Worm (Caenorhabditis elegans) whole organism, L1 larva: ENCODE data around the gene C09G9.3.
A peak's percentile ranks its signal among the peaks of the same experiment; 100 is the strongest.

ENCODE experiments used
- C16A3.4 ChIP-seq: fragments of 150-350 bp; optimal IDR thresholded peaks from 2 replicates; lab custom pipeline; 2014; ENCODE audit warnings: missing biosample characterization, missing genetic modification characterization
- C34B4.2 ChIP-seq: sonication (generic microtip); optimal IDR thresholded peaks from 2 replicates; lab custom pipeline; 2017; ENCODE audit warnings: mild to moderate bottlenecking, missing genetic modification characterization, missing compliant biosample characterization
- F16B12.6 ChIP-seq: fragments of 150-350 bp; optimal IDR thresholded peaks from 2 replicates; lab custom pipeline; 2014; ENCODE audit warnings: missing biosample characterization, missing genetic modification characterization
- Y116A8C.19 ChIP-seq: sonication (generic microtip); optimal IDR thresholded peaks from 2 replicates; lab custom pipeline; 2016; ENCODE audit warnings: missing compliant biosample characterization, missing genetic modification characterization, borderline replicate concordance
- aha-1 ChIP-seq: fragments of 150-350 bp; optimal IDR thresholded peaks from 2 replicates; lab custom pipeline; 2014; ENCODE audit warnings: missing biosample characterization, missing genetic modification characterization
- aly-2 ChIP-seq: fragments of 150-350 bp; optimal IDR thresholded peaks from 2 replicates; lab custom pipeline; 2014; ENCODE audit warnings: missing biosample characterization, missing genetic modification characterization
- ama-1 ChIP-seq: fragments of 150-350 bp; optimal IDR thresholded peaks from 2 replicates; lab custom pipeline; 2014
- blmp-1 ChIP-seq: fragments of 150-350 bp; optimal IDR thresholded peaks from 2 replicates; lab custom pipeline; 2014; ENCODE audit warnings: missing biosample characterization, missing genetic modification characterization
- ceh-8 ChIP-seq: fragments of 200-800 bp; sonication (Bioruptor generic); optimal IDR thresholded peaks from 2 replicates; lab custom pipeline; 2018; ENCODE audit warnings: mild to moderate bottlenecking, missing genetic modification characterization, moderate library complexity, missing compliant biosample characterization
- ceh-82 ChIP-seq, 3 experiments: fragments of 150-350 bp in 1 of 3; sonication (generic microtip) in 2 of 3; optimal IDR thresholded peaks; 2 replicates each; lab custom pipeline; 2014 to 2017; ENCODE audit warnings: missing biosample characterization in 3 of 3, missing genetic modification characterization in 3 of 3
- ceh-88 ChIP-seq: fragments of 200-800 bp; sonication (Bioruptor generic); IDR thresholded peaks from 2 replicates; pipeline ENCODE4 v1.3.6; 2022; ENCODE audit warnings: missing genetic modification characterization, missing compliant biosample characterization
- ceh-90 ChIP-seq: sonication (generic microtip); optimal IDR thresholded peaks from 2 replicates; lab custom pipeline; 2016; ENCODE audit warnings: missing genetic modification characterization, missing compliant biosample characterization
- ces-1 ChIP-seq: fragments of 150-350 bp; optimal IDR thresholded peaks from 2 replicates; lab custom pipeline; 2014; ENCODE audit warnings: missing biosample characterization, missing genetic modification reagents, missing genetic modification characterization
- dpl-1 ChIP-seq, 3 experiments: fragments of 150-350 bp in 2 of 3; sonication (generic microtip) in 1 of 3; optimal IDR thresholded peaks; 2 replicates each; lab custom pipeline; 2014 to 2017; ENCODE audit warnings: missing biosample characterization in 3 of 3, missing genetic modification characterization in 3 of 3, missing genetic modification reagents in 3 of 3
- efl-1 ChIP-seq, 4 experiments: fragments of 150-350 bp; optimal IDR thresholded peaks in 3 of 4; peaks in 1 of 4; 1 replicate in 1 of 4; 2 replicates in 3 of 4; lab custom pipeline; 2014; ENCODE audit warnings: missing biosample characterization in 2 of 4, missing genetic modification characterization in 2 of 4, missing genetic modification reagents in 2 of 4
- efl-3 ChIP-seq: fragments of 200-800 bp; sonication (Bioruptor generic); optimal IDR thresholded peaks from 2 replicates; lab custom pipeline; 2018; ENCODE audit warnings: mild to moderate bottlenecking, missing genetic modification characterization, missing compliant biosample characterization
- egl-13 ChIP-seq: sonication (generic microtip); optimal IDR thresholded peaks from 2 replicates; lab custom pipeline; 2016; ENCODE audit warnings: missing genotype, missing genetic modification reagents, missing genetic modification characterization, missing compliant biosample characterization
- elt-2 ChIP-seq: sonication (generic microtip); optimal IDR thresholded peaks from 2 replicates; lab custom pipeline; 2016; ENCODE audit warnings: missing genetic modification characterization, mild to moderate bottlenecking, inconsistent platforms, missing compliant biosample characterization, missing genetic modification reagents
- ets-5 ChIP-seq: fragments of 200-800 bp; sonication (Bioruptor generic); IDR thresholded peaks from 2 replicates; pipeline ENCODE4 v1.3.6; 2022; ENCODE audit warnings: missing genetic modification characterization, missing compliant biosample characterization
- fkh-4 ChIP-seq: sonication (generic microtip); optimal IDR thresholded peaks from 2 replicates; lab custom pipeline; 2016; ENCODE audit warnings: missing compliant biosample characterization, missing genetic modification characterization, borderline replicate concordance
- fkh-8 ChIP-seq: sonication (generic microtip); optimal IDR thresholded peaks from 2 replicates; lab custom pipeline; 2016; ENCODE audit warnings: mild to moderate bottlenecking, missing genetic modification characterization, missing compliant biosample characterization
- grh-1 ChIP-seq: fragments of 200-800 bp; sonication (Bioruptor generic); IDR thresholded peaks from 2 replicates; pipeline ENCODE4 v1.3.6; 2022; ENCODE audit warnings: missing genetic modification reagents, missing genetic modification characterization, missing compliant biosample characterization
- hlh-17 ChIP-seq: fragments of 200-800 bp; sonication (Bioruptor generic); optimal IDR thresholded peaks from 2 replicates; lab custom pipeline; 2018; ENCODE audit warnings: missing genetic modification characterization, mild to moderate bottlenecking, missing compliant biosample characterization, moderate library complexity, borderline replicate concordance
- hlh-4 ChIP-seq: sonication (generic microtip); optimal IDR thresholded peaks from 2 replicates; lab custom pipeline; 2016; ENCODE audit warnings: mild to moderate bottlenecking, missing genetic modification characterization, missing compliant biosample characterization
- hpl-2 ChIP-seq: fragments of 150-350 bp; optimal IDR thresholded peaks from 2 replicates; lab custom pipeline; 2014; ENCODE audit warnings: missing biosample characterization, missing genetic modification reagents, missing genetic modification characterization
- jun-1 ChIP-seq: fragments of 150-350 bp; optimal IDR thresholded peaks from 2 replicates; lab custom pipeline; 2014; ENCODE audit warnings: missing biosample characterization, missing genetic modification reagents, missing genetic modification characterization
- lin-13 ChIP-seq: fragments of 150-350 bp; optimal IDR thresholded peaks from 2 replicates; lab custom pipeline; 2014; ENCODE audit warnings: missing biosample characterization, missing genetic modification reagents, missing genetic modification characterization
- lin-14 ChIP-seq: fragments of 200-800 bp; sonication (Bioruptor generic); optimal IDR thresholded peaks from 2 replicates; lab custom pipeline; 2018; ENCODE audit warnings: mild to moderate bottlenecking, missing genetic modification characterization, moderate library complexity, missing compliant biosample characterization
- lin-35 ChIP-seq, 2 experiments: fragments of 150-350 bp; optimal IDR thresholded peaks; 2 replicates each; lab custom pipeline; 2014; ENCODE audit warnings: missing biosample characterization in 2 of 2, missing genetic modification characterization in 2 of 2, missing genetic modification reagents in 2 of 2
- lin-39 ChIP-seq: fragments of 150-350 bp; optimal IDR thresholded peaks from 2 replicates; lab custom pipeline; 2014; ENCODE audit warnings: missing biosample characterization, missing genetic modification reagents, missing genetic modification characterization
- lir-3 ChIP-seq: sonication (generic microtip); optimal IDR thresholded peaks from 2 replicates; lab custom pipeline; 2016; ENCODE audit warnings: mild to moderate bottlenecking, missing genetic modification characterization, moderate library complexity, missing compliant biosample characterization; ENCODE audit not compliant: poor library complexity
- lsy-2 ChIP-seq, 2 experiments: fragments of 150-350 bp; optimal IDR thresholded peaks; 2 replicates each; lab custom pipeline; 2014; ENCODE audit warnings: missing biosample characterization in 2 of 2, missing genetic modification characterization in 2 of 2
- mab-9 ChIP-seq: fragments of 200-800 bp; sonication (Bioruptor generic); IDR thresholded peaks from 2 replicates; pipeline ENCODE4 v1.3.6; 2022; ENCODE audit warnings: missing genetic modification reagents, missing genetic modification characterization, missing compliant biosample characterization
- nhr-12 ChIP-seq: sonication (generic microtip); optimal IDR thresholded peaks from 2 replicates; lab custom pipeline; 2017; ENCODE audit warnings: missing biosample characterization, missing genetic modification characterization
- nhr-237 ChIP-seq: fragments of 150-350 bp; optimal IDR thresholded peaks from 2 replicates; lab custom pipeline; 2014; ENCODE audit warnings: missing biosample characterization, missing genetic modification characterization
- nhr-28 ChIP-seq: fragments of 150-350 bp; optimal IDR thresholded peaks from 2 replicates; lab custom pipeline; 2014; ENCODE audit warnings: missing biosample characterization, missing genetic modification characterization
- nhr-76 ChIP-seq: sonication (generic microtip); optimal IDR thresholded peaks from 2 replicates; lab custom pipeline; 2017; ENCODE audit warnings: missing biosample characterization, missing genetic modification characterization
- nhr-77 ChIP-seq: fragments of 150-350 bp; optimal IDR thresholded peaks from 2 replicates; lab custom pipeline; 2014; ENCODE audit warnings: missing biosample characterization, missing genetic modification characterization
- nhr-84 ChIP-seq: sonication (generic microtip); optimal IDR thresholded peaks from 2 replicates; lab custom pipeline; 2017; ENCODE audit warnings: missing biosample characterization, missing genetic modification characterization
- nhr-90 ChIP-seq: sonication (generic microtip); optimal IDR thresholded peaks from 2 replicates; lab custom pipeline; 2016; ENCODE audit warnings: mild to moderate bottlenecking, missing genetic modification characterization, missing compliant biosample characterization; ENCODE audit not compliant: poor library complexity
- pax-3 ChIP-seq: fragments of 200-800 bp; sonication (Bioruptor generic); optimal IDR thresholded peaks from 2 replicates; lab custom pipeline; 2018; ENCODE audit warnings: mild to moderate bottlenecking, missing genetic modification characterization, moderate library complexity, missing compliant biosample characterization
- rnt-1 ChIP-seq: sonication (generic microtip); optimal IDR thresholded peaks from 2 replicates; lab custom pipeline; 2016; ENCODE audit warnings: mild to moderate bottlenecking, missing genetic modification characterization, moderate library complexity, missing compliant biosample characterization
- skn-1 ChIP-seq: fragments of 150-350 bp; optimal IDR thresholded peaks from 2 replicates; lab custom pipeline; 2014; ENCODE audit warnings: missing biosample characterization, missing genetic modification characterization
- sptf-1 ChIP-seq: fragments of 150-350 bp; optimal IDR thresholded peaks from 2 replicates; lab custom pipeline; 2014; ENCODE audit warnings: missing biosample characterization, missing genetic modification characterization
- sup-37 ChIP-seq: fragments of 200-800 bp; sonication (Bioruptor generic); optimal IDR thresholded peaks from 2 replicates; lab custom pipeline; 2018; ENCODE audit warnings: mild to moderate bottlenecking, missing genetic modification characterization, missing compliant biosample characterization
- swsn-7 ChIP-seq: sonication (generic microtip); optimal IDR thresholded peaks from 2 replicates; lab custom pipeline; 2016; ENCODE audit warnings: missing genetic modification characterization, missing compliant biosample characterization
- tbx-2 ChIP-seq: sonication (generic microtip); optimal IDR thresholded peaks from 2 replicates; lab custom pipeline; 2016; ENCODE audit warnings: missing genetic modification characterization, missing compliant biosample characterization
- unc-130 ChIP-seq: fragments of 150-350 bp; optimal IDR thresholded peaks from 2 replicates; lab custom pipeline; 2017; ENCODE audit warnings: missing biosample characterization, missing genetic modification characterization, inconsistent platforms
- unc-30 ChIP-seq: sonication (generic microtip); optimal IDR thresholded peaks from 2 replicates; lab custom pipeline; 2017; ENCODE audit warnings: missing biosample characterization, missing genetic modification characterization
- unc-62 ChIP-seq: fragments of 150-350 bp; optimal IDR thresholded peaks from 2 replicates; lab custom pipeline; 2014; ENCODE audit warnings: missing biosample characterization, missing genetic modification reagents, missing genetic modification characterization
- unc-98 ChIP-seq: fragments of 200-800 bp; sonication (Bioruptor generic); IDR thresholded peaks from 2 replicates; pipeline ENCODE4 v1.3.6; 2022; ENCODE audit warnings: missing genetic modification characterization, missing compliant biosample characterization
- vab-15 ChIP-seq: sonication (generic microtip); optimal IDR thresholded peaks from 2 replicates; lab custom pipeline; 2017; ENCODE audit warnings: missing genotype, mild to moderate bottlenecking, missing genetic modification characterization, missing compliant biosample characterization
- xbp-1 ChIP-seq: sonication (generic microtip); optimal IDR thresholded peaks from 2 replicates; lab custom pipeline; 2016; ENCODE audit warnings: missing genetic modification characterization, missing compliant biosample characterization

Gene C09G9.3

DNA sequence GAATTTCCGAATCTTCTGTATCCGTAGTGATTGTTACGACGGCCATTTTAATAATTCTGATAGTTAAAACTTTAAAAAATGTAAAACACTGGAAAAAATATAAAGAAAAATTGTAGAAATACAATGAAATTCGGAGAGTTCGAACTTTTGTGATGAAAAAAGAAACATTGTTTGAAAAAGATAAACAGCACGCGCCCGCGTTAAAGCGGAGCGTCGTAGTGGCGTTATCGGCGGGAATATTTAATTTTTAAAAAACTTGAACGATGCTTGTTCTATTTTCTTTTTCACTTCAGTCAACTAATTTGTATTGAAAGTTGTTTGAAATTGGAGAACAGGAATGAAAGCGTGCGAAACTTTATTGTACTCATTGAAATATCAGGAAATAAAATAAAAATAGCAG is 3.2 kb downstream of the C09G9.3 start, which contains the start of gene npp-23:
TSS of gene npp-23 (minus strand) at position 56 of the 400 bp plus-strand sequence.
- TF ChIP-seq unc-98 (GFP tag; lab: Robert Waterston, UW): no peak
- TF ChIP-seq ceh-88 (GFP tag; lab: Robert Waterston, UW): no peak
- no peak for TF ChIP-seq aha-1 (tag; lab: Kevin White, UChicago)
- TF ChIP-seq pax-3: no peak
- TF ChIP-seq sup-37 (GFP tag; lab: Kevin White, UChicago): no peak
- TF ChIP-seq lsy-2 (tag; optimal IDR thresholded peaks at IDR 0.05; lab: Kevin White, UChicago): peak in 1 of 2 experiments; percentile 60
- no peak for TF ChIP-seq fkh-4
- no peak for TF ChIP-seq C34B4.2 (tag; lab: Kevin White, UChicago)
- TF ChIP-seq Y116A8C.19 (tag; lab: Kevin White, UChicago): no peak
- peak; percentile 18 for TF ChIP-seq F16B12.6 (tag; lab: Kevin White, UChicago)
- TF ChIP-seq nhr-28 (tag; lab: Kevin White, UChicago): no peak
- no peak for TF ChIP-seq nhr-76 (tag; lab: Kevin White, UChicago)
- peak; percentile 46 for TF ChIP-seq unc-130 (tag; lab: Kevin White, UChicago)
- TF ChIP-seq fkh-8 (tag; lab: Kevin White, UChicago): no peak
- peak; percentile 58 for TF ChIP-seq rnt-1 (tag; lab: Kevin White, UChicago)
- TF ChIP-seq ets-5 (GFP tag; lab: Robert Waterston, UW): no peak
- peak; percentile 37 for TF ChIP-seq C16A3.4 (tag; lab: Kevin White, UChicago)
- TF ChIP-seq skn-1 (tag; lab: Kevin White, UChicago): peak; percentile 51
- no peak for TF ChIP-seq ces-1 (GFP tag; lab: Kevin White, UChicago)
- peak; percentile 95 to 97 for TF ChIP-seq lin-35 (GFP tag; optimal IDR thresholded peaks at IDR 0.05; lab: Kevin White, UChicago)
- TF ChIP-seq efl-1 (optimal IDR thresholded peaks at IDR 0.05; lab: Kevin White, UChicago): peak; percentile 96 to 99
- TF ChIP-seq efl-1 (GFP tag; optimal IDR thresholded peaks at IDR 0.05 in 1 of 2; lab: Kevin White, UChicago): peak; percentile 96 to 99
- peak; percentile 15 for TF ChIP-seq lin-13 (GFP tag; lab: Kevin White, UChicago)
- TF ChIP-seq elt-2: no peak
- TF ChIP-seq swsn-7 (tag; lab: Kevin White, UChicago): peak; percentile 50
- TF ChIP-seq ama-1 (lab: Kevin White, UChicago): no peak
- no peak for TF ChIP-seq hlh-17 (GFP tag; lab: Kevin White, UChicago)
- no peak for TF ChIP-seq mab-9
- no peak for TF ChIP-seq lin-14 (GFP tag; lab: Kevin White, UChicago)
- no peak for TF ChIP-seq nhr-84
- TF ChIP-seq ceh-82 (tag; optimal IDR thresholded peaks at IDR 0.05; lab: Kevin White, UChicago): peak; percentile 40 to 53 (median 43)
- TF ChIP-seq grh-1: peak; percentile 38; the same call in 1 of the 2 replicates
- no peak for TF ChIP-seq nhr-12 (tag; lab: Kevin White, UChicago)
- TF ChIP-seq nhr-90: no peak
- TF ChIP-seq unc-62 (GFP tag; lab: Kevin White, UChicago): no peak
- peak; percentile 51 for TF ChIP-seq xbp-1 (tag; lab: Kevin White, UChicago)
- no peak for TF ChIP-seq hpl-2 (GFP tag; lab: Kevin White, UChicago)
- no peak for TF ChIP-seq ceh-8
- TF ChIP-seq unc-30 (tag; lab: Kevin White, UChicago): no peak
- no peak for TF ChIP-seq vab-15 (tag; lab: Kevin White, UChicago)
- TF ChIP-seq aly-2 (tag; lab: Kevin White, UChicago): peak; percentile 11
- no peak for TF ChIP-seq ceh-90 (tag; lab: Kevin White, UChicago)
- TF ChIP-seq hlh-4 (tag; lab: Kevin White, UChicago): no peak
- TF ChIP-seq tbx-2 (tag; lab: Kevin White, UChicago): no peak
- no peak for TF ChIP-seq lir-3 (tag; lab: Kevin White, UChicago)
- TF ChIP-seq egl-13 (tag; lab: Kevin White, UChicago): peak; percentile 12
- peak; percentile 58 for TF ChIP-seq blmp-1 (tag; lab: Kevin White, UChicago)
- TF ChIP-seq jun-1 (tag; lab: Kevin White, UChicago): no peak
- no peak for TF ChIP-seq nhr-237 (tag; lab: Kevin White, UChicago)
- no peak for TF ChIP-seq sptf-1 (tag; lab: Kevin White, UChicago)
- TF ChIP-seq dpl-1 (GFP tag; optimal IDR thresholded peaks at IDR 0.05; lab: Kevin White, UChicago): peak; percentile 93 to 96 (median 95)
- no peak for TF ChIP-seq lin-39
- no peak for TF ChIP-seq efl-3 (GFP tag; lab: Kevin White, UChicago)
- TF ChIP-seq nhr-77 (tag; lab: Kevin White, UChicago): no peak
